Worm (Caenorhabditis elegans): ENCODE data around the gene nspd-5.

DNA sequence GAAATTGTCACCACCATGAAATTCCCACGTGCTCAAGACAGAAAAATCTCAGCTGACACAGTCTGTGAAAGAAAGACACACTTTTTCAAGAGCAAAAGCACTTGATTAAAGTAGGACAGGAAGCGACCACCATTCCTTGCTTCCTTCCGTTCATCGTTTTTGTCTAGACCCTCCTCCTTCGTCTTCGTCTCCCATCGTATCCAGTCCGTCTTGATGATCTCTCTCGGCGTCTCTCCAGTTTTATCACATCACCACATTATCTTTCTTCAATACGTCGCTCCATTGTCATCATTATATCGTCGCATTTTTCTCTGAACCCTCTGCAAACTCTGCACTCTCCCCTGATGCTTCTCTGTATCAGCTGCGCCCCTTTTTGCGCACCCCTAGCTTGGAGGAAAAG, 48.0 kb upstream of the nspd-5 start:
- no peak for TF ChIP-seq lir-3 (tag; optimal IDR thresholded peaks at IDR 0.05)
- peak in 1 of 2 experiments; percentile 16 for TF ChIP-seq lsy-2 (tag; optimal IDR thresholded peaks at IDR 0.05)
- no peak for TF ChIP-seq ama-1 (optimal IDR thresholded peaks at IDR 0.05)
- peak in 1 of 2 experiments; percentile 70 for TF ChIP-seq unc-62 (GFP tag; optimal IDR thresholded peaks at IDR 0.05 in 1 of 2)
- no peak for TF ChIP-seq unc-62 (tag; optimal IDR thresholded peaks at IDR 0.05)
- TF ChIP-seq nhr-76 (tag; optimal IDR thresholded peaks at IDR 0.05): no peak
- TF ChIP-seq pha-4 (GFP tag; IDR thresholded peaks at IDR 0.05): no peak
- no peak for TF ChIP-seq pha-4 (tag; optimal IDR thresholded peaks at IDR 0.05)
- no peak for TF ChIP-seq zag-1 (tag; optimal IDR thresholded peaks at IDR 0.05)
- no peak for TF ChIP-seq F49E8.2 (tag; optimal IDR thresholded peaks at IDR 0.05; ENCODE audit: borderline replicate concordance)
- TF ChIP-seq nhr-28 (tag; optimal IDR thresholded peaks at IDR 0.05): peak; percentile 32
- no peak for TF ChIP-seq nhr-11 (tag; optimal IDR thresholded peaks at IDR 0.05)
- TF ChIP-seq jun-1 (tag; optimal IDR thresholded peaks at IDR 0.05): no peak
- TF ChIP-seq ces-1 (GFP tag; optimal IDR thresholded peaks at IDR 0.05): no peak
- TF ChIP-seq dpl-1 (GFP tag; optimal IDR thresholded peaks at IDR 0.05): no peak
